Fruit fly (Drosophila melanogaster) S2 (cell line): ENCODE data around the gene H15.

Source experiments
- CG8478 ChIP-seq: fragments of >200 bp; optimal IDR thresholded peaks from 2 replicates; lab custom pipeline; 2018
- CTCF ChIP-seq, 2 experiments: fragments of >200 bp; optimal IDR thresholded peaks; 2 replicates each; lab custom pipeline; 2018

The H15 gene

DNA sequence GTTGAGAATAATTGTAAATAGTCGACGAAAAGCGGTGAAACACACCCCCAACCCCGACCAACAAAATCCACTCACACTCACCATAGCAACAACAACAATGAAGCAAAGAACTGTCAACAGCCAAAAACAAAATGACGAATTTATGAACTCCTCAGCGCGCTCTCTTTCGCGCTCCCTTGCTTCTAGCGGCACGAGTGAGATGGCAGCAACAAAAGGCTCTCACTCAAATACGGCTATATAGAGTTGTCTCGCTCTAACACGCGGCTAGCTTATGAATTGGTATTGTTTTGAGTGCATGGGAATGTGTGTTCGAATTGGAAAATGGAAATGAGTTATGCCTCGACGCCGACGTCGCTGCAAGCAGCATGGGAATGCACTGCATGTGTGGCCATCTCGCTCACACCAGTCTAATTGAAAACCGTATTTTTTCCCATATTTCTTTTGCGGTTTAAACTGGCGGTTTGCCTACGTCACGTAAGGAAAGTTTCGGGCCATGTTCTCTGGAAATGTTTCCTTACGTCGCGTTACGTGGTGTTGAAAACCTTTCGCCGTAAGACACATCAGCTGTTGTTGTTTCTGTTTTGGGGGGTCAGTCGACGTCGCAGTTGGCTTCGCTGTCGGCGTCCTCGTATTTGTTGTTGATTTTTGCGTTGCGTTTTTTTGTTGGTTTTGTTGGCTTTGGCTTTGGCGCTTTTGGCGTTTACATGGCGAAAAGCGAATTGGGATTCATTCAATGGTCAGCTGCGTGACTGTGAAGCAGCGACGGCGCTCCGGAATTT is at the start of gene H15:
Gene H15, plus strand, starts transcription at position 729 of the 779 bp plus-strand sequence.
- peak; percentile 17 for TF ChIP-seq CG8478 (lab: Kevin White, UChicago)
- TF ChIP-seq CTCF (optimal IDR thresholded peaks at IDR 0.05; lab: Kevin White, UChicago): peak; percentile 49 to 54

DNA sequence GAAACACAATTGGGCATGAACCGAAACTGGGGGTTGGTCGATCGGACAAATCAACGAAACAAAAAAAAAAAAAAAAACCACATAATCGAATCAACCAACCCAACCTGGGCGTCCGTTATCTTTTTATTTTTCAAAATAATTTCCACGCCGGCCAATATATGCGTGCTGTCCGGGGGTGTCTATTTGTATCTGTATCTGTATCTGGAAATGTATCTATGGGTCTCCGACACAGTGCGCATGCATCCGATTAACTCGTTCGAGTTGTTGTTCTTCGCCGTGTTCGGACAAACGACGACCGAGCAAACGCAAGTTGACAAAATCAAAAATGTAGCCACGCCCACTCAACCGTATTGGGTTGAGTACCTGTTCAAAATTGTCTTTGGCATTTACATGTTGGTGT is 41.7 kb upstream of the H15 start:
- TF ChIP-seq CG8478 (lab: Kevin White, UChicago) (no peak), CTCF (optimal IDR thresholded peaks at IDR 0.05; lab: Kevin White, UChicago) (no peak)

dm6 chr2L:5365841-5366240 is 38.2 kb upstream of the H15 start:
- peak; percentile 61 to 88 for TF ChIP-seq CTCF (optimal IDR thresholded peaks at IDR 0.05; lab: Kevin White, UChicago)
- no peak for TF ChIP-seq CG8478 (lab: Kevin White, UChicago)

dm6 chr2L:5367983-5368382 is 36.1 kb upstream of the H15 start:
- TF ChIP-seq CG8478 (lab: Kevin White, UChicago): no peak
- no peak for TF ChIP-seq CTCF (optimal IDR thresholded peaks at IDR 0.05; lab: Kevin White, UChicago)

- TF ChIP-seq CTCF (optimal IDR thresholded peaks at IDR 0.05; lab: Kevin White, UChicago) (no peak), CG8478 (lab: Kevin White, UChicago) (no peak)
These were observed 31.5 kb upstream of the H15 start for dm6 chr2L:5372552-5372951.

dm6 chr2L:5374216-5374615 is 29.9 kb upstream of the H15 start:
- TF ChIP-seq CTCF (optimal IDR thresholded peaks at IDR 0.05; lab: Kevin White, UChicago) (no peak), CG8478 (lab: Kevin White, UChicago) (no peak)

DNA sequence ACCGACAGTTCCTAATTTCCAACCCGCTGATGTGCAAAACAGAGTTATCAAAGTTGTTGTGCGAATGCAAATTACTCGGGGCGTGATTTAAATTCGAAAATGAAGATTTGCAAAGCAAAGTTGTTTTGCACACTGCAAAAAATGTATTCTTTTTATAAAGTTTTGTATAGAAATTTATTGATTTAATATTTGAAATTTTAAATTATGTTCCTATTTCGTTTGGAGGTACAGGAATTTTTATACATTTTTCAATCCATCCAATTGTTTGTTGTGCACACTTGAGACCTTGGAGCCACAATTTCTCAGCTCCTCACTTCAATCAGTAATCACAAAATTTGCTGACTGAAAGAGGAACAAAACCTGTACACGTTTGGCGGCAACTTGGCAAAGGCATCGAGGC is 29.1 kb upstream of the H15 start:
- TF ChIP-seq CTCF (optimal IDR thresholded peaks at IDR 0.05; lab: Kevin White, UChicago): no peak
- TF ChIP-seq CG8478 (lab: Kevin White, UChicago): no peak

dm6 chr2L:5376442-5376841 is 27.6 kb upstream of the H15 start:
- no peak for TF ChIP-seq CTCF (optimal IDR thresholded peaks at IDR 0.05; lab: Kevin White, UChicago)
- TF ChIP-seq CG8478 (lab: Kevin White, UChicago): no peak

- TF ChIP-seq CG8478 (lab: Kevin White, UChicago): no peak
These were observed 25.3 kb upstream of the H15 start for dm6 chr2L:5378829-5379228.

DNA sequence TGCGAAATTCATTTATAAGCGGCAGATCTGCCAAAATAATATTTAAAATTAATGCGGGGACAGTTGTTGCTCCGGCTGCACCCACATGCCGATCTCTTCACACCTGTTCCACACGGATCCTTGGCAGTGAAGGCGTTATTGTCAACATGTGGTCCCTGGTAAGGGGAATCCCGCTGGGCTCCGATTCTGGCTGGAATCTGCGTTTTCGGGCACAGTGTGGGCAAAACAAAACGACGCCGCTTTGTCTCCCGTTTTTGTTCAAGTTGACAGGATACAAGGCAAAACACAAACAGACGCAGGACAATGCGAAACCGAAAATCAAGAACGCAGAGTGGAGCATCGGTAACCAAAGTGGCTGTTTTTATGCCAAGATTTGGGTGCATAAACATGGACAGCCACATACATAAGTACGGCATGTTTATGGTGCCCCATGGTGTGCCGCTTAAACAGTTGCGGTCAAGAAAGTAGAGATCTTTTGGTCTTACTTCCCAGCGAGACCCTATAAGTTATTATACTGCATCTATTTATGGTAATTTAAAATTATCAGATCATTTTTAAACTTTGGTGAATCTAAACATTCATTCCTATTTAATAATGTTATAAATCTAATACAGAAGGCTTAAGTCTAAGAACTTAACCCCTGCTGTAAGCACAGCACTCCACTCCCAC is 22.6 kb upstream of the H15 start:
- no peak for TF ChIP-seq CG8478 (lab: Kevin White, UChicago)
- no peak for TF ChIP-seq CTCF (optimal IDR thresholded peaks at IDR 0.05; lab: Kevin White, UChicago)

DNA sequence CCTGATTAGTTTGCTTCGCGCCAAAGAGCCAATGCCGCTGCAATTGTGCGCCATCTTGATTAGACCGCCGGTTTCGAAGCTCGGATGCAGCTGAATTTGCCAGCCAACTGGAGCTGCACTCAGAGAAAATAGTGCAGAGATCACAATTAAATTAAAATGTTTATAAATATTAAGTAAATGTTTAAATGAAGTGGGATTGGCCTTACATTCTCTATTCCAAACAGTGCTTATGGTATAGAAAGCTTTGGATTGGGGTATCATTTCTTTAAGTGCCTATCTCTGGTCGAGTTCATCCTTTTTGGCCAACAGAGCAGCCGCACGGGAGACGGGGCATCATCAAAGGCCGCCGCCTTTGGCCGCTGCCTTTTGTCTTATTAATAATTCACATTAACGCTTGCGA is 17.8 kb upstream of the H15 start:
- TF ChIP-seq CG8478 (lab: Kevin White, UChicago) (no peak), CTCF (optimal IDR thresholded peaks at IDR 0.05; lab: Kevin White, UChicago) (no peak)

- TF ChIP-seq CG8478 (lab: Kevin White, UChicago) (no peak), CTCF (optimal IDR thresholded peaks at IDR 0.05; lab: Kevin White, UChicago) (no peak)
These were observed 10.7 kb upstream of the H15 start for dm6 chr2L:5393339-5393738.

dm6 chr2L:5398375-5398774 is 5.7 kb upstream of the H15 start:
- TF ChIP-seq CG8478 (lab: Kevin White, UChicago) (no peak), CTCF (optimal IDR thresholded peaks at IDR 0.05; lab: Kevin White, UChicago) (no peak)

DNA sequence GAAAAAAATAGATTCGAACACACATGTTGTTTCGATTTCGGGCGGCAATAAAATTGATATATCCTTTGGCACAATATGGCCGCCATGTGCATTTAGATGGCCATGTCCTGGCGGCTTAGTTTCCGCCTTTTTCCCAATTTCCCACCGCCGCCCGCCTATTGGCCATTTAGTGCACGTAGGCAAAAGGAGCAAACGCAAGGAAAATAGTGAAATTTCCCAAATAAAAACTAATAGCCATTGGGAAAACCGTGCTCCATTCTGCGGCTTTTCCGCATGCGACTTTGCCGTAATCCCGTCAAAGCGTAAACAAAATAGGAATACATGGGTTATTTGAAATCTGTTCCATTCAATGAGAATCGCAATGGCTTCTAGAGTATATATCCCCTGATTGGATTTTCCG is 3.1 kb upstream of the H15 start:
- TF ChIP-seq CG8478 (lab: Kevin White, UChicago) (no peak), CTCF (optimal IDR thresholded peaks at IDR 0.05; lab: Kevin White, UChicago) (no peak)

dm6 chr2L:5406958-5407357 is 2.9 kb downstream of the H15 start:
- TF ChIP-seq CTCF (optimal IDR thresholded peaks at IDR 0.05; lab: Kevin White, UChicago) (no peak), CG8478 (lab: Kevin White, UChicago) (no peak)

DNA sequence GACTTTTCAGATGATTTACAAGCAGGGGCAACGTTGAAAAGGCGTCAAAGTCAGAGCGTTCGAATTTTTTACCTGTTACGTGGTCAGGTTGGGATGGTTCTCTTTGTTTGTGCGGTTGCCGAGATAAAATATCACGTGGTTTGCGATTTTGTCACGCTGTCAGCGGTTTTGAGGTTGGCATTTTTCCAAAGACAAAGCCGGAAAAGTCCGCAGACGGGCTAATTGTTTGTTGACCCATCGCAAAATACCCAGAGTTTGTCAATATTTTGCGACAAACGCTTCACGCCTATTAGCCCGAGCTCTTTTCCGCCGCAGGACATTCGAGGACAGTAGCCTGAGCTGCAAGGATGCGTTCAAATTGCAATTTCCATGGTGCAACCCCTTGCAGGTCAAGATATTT is 6.2 kb downstream of the H15 start:
- TF ChIP-seq CTCF (optimal IDR thresholded peaks at IDR 0.05; lab: Kevin White, UChicago): no peak
- TF ChIP-seq CG8478 (lab: Kevin White, UChicago): no peak
